Fruit fly (Drosophila melanogaster) whole organism, wandering third instar larva: ENCODE results near the gene CG42688.

Experiments used
- Abd-B ChIP-seq: fragments of >200 bp; optimal IDR thresholded peaks from 2 replicates; lab custom pipeline; 2017; ENCODE audit warnings: missing biosample characterization, missing genetic modification characterization
- CG32264 ChIP-seq: fragments of 200-800 bp; sonication (Bioruptor generic); optimal IDR thresholded peaks from 2 replicates; lab custom pipeline; 2016; ENCODE audit warnings: missing biosample characterization, missing genetic modification characterization
- CG9705 ChIP-seq: fragments of 200-800 bp; sonication (Bioruptor generic); optimal IDR thresholded peaks from 2 replicates; lab custom pipeline; 2018; ENCODE audit warnings: missing biosample characterization, mild to moderate bottlenecking, missing genetic modification characterization
- CrebA ChIP-seq: fragments of 200-800 bp; sonication (Bioruptor generic); optimal IDR thresholded peaks from 2 replicates; lab custom pipeline; 2016; ENCODE audit warnings: missing biosample characterization, mild to moderate bottlenecking, missing genetic modification characterization, borderline replicate concordance
- Dfd ChIP-seq: fragments of >200 bp; optimal IDR thresholded peaks from 2 replicates; lab custom pipeline; 2017; ENCODE audit warnings: missing biosample characterization, missing genetic modification characterization
- Dif ChIP-seq: fragments of 200-275, 200-300 bp; sonication (Bioruptor generic); optimal IDR thresholded peaks from 2 replicates; lab custom pipeline; 2018; ENCODE audit warnings: missing biosample characterization, missing genetic modification characterization; ENCODE audit not compliant: partially characterized antibody
- GATAd ChIP-seq: sonication (Bioruptor generic); optimal IDR thresholded peaks from 2 replicates; lab custom pipeline; 2016; ENCODE audit warnings: missing biosample characterization, missing genetic modification characterization
- HLH106 ChIP-seq: fragments of 200-800 bp; optimal IDR thresholded peaks from 3 replicates; lab custom pipeline; 2019; ENCODE audit warnings: missing biosample characterization, mild to moderate bottlenecking, missing genetic modification characterization, moderate library complexity
- Hnf4 ChIP-seq: fragments of 200-800 bp; sonication (Bioruptor generic); optimal IDR thresholded peaks from 2 replicates; lab custom pipeline; 2016; ENCODE audit warnings: missing biosample characterization, mild to moderate bottlenecking, missing genetic modification characterization
- Hr78 ChIP-seq: fragments of >200 bp; optimal IDR thresholded peaks from 2 replicates; lab custom pipeline; 2017; ENCODE audit warnings: missing biosample characterization, missing genetic modification characterization
- Hr83 ChIP-seq: fragments of 200-300 bp; sonication (Bioruptor generic); optimal IDR thresholded peaks from 2 replicates; lab custom pipeline; 2016; ENCODE audit warnings: missing biosample characterization, mild to moderate bottlenecking, missing genetic modification characterization, moderate library complexity; ENCODE audit not compliant: poor library complexity, severe bottlenecking
- Jra ChIP-seq: sonication (Bioruptor generic); optimal IDR thresholded peaks from 2 replicates; lab custom pipeline; 2016; ENCODE audit warnings: missing biosample characterization, missing genetic modification characterization
- Mio ChIP-seq: sonication (Bioruptor generic); optimal IDR thresholded peaks from 2 replicates; lab custom pipeline; 2016; ENCODE audit warnings: missing biosample characterization, missing genetic modification characterization
- Myc ChIP-seq: fragments of >200 bp; optimal IDR thresholded peaks from 2 replicates; lab custom pipeline; 2017
- N ChIP-seq: fragments of >200 bp; optimal IDR thresholded peaks from 2 replicates; lab custom pipeline; 2018; ENCODE audit warnings: missing biosample characterization, missing external identifiers, missing genetic modification characterization
- OdsH ChIP-seq: fragments of 200-800 bp; sonication (Bioruptor generic); optimal IDR thresholded peaks from 2 replicates; lab custom pipeline; 2016; ENCODE audit warnings: missing biosample characterization, mild to moderate bottlenecking, missing genetic modification characterization
- Rel ChIP-seq, 2 experiments: fragments of 200-800 bp; sonication (Bioruptor generic) in 1 of 2; optimal IDR thresholded peaks; 2 replicates in 1 of 2; 3 replicates in 1 of 2; lab custom pipeline; 2016 to 2019; ENCODE audit warnings: mild to moderate bottlenecking in 2 of 2, missing biosample characterization in 2 of 2, missing genetic modification characterization in 2 of 2, moderate library complexity in 1 of 2
- Sp1 ChIP-seq: fragments of 200-800 bp; sonication (Bioruptor generic); optimal IDR thresholded peaks from 3 replicates; lab custom pipeline; 2019; ENCODE audit warnings: missing biosample characterization, mild to moderate bottlenecking, missing genetic modification characterization, moderate library complexity
- Vsx2 ChIP-seq: fragments of 200-300, 225-300 bp; sonication (Bioruptor generic); optimal IDR thresholded peaks from 2 replicates; lab custom pipeline; 2018; ENCODE audit warnings: missing biosample characterization, missing genetic modification characterization; ENCODE audit not compliant: partially characterized antibody
- br ChIP-seq: fragments of 200-800 bp; sonication (Bioruptor generic); optimal IDR thresholded peaks from 2 replicates; lab custom pipeline; 2016; ENCODE audit warnings: missing biosample characterization, missing genetic modification characterization
- brk ChIP-seq: fragments of 200-800 bp; sonication (Bioruptor generic); optimal IDR thresholded peaks from 2 replicates; lab custom pipeline; 2016; ENCODE audit warnings: missing biosample characterization, mild to moderate bottlenecking, missing genetic modification characterization
- dl ChIP-seq, 2 experiments: fragments of 175-275, 200-275 bp in 1 of 2; fragments of 200-275 bp in 1 of 2; sonication (Bioruptor generic); optimal IDR thresholded peaks; lab custom pipeline; 2018; ENCODE audit warnings: mild to moderate bottlenecking in 2 of 2, missing biosample characterization in 2 of 2, missing genetic modification characterization in 2 of 2, moderate library complexity in 2 of 2; ENCODE audit not compliant: partially characterized antibody in 2 of 2, insufficient read depth in 1 of 2
- dmrt93B ChIP-seq: fragments of 200-800 bp; sonication (Bioruptor generic); optimal IDR thresholded peaks from 2 replicates; lab custom pipeline; 2018; ENCODE audit warnings: missing biosample characterization, mild to moderate bottlenecking, missing genetic modification characterization
- dsf ChIP-seq: sonication (Bioruptor generic); optimal IDR thresholded peaks from 2 replicates; lab custom pipeline; 2016; ENCODE audit warnings: missing biosample characterization, missing genetic modification characterization, borderline replicate concordance
- ey ChIP-seq: fragments of 200-800 bp; sonication (Bioruptor generic); optimal IDR thresholded peaks from 2 replicates; lab custom pipeline; 2016; ENCODE audit warnings: missing biosample characterization, missing genetic modification characterization
- foxo ChIP-seq, 2 experiments: fragments of 200-800 bp; sonication (Bioruptor generic); optimal IDR thresholded peaks; 2 replicates in 1 of 2; 3 replicates in 1 of 2; lab custom pipeline; 2016 to 2017; ENCODE audit warnings: missing biosample characterization in 2 of 2, missing genetic modification characterization in 2 of 2
- fru ChIP-seq: fragments of 200-800 bp; sonication (Bioruptor generic); optimal IDR thresholded peaks from 3 replicates; lab custom pipeline; 2016; ENCODE audit warnings: missing biosample characterization, mild to moderate bottlenecking, missing genetic modification characterization
- h ChIP-seq: fragments of 200-800 bp; sonication (Bioruptor generic); optimal IDR thresholded peaks from 3 replicates; lab custom pipeline; 2016; ENCODE audit warnings: missing biosample characterization, mild to moderate bottlenecking, missing genetic modification characterization
- jim ChIP-seq: fragments of 175-275, 200-325 bp; sonication (Bioruptor generic); optimal IDR thresholded peaks from 2 replicates; lab custom pipeline; 2016; ENCODE audit warnings: missing biosample characterization, mild to moderate bottlenecking, missing genetic modification characterization
- lola ChIP-seq: fragments of >200 bp; optimal IDR thresholded peaks from 2 replicates; lab custom pipeline; 2017; ENCODE audit warnings: missing biosample characterization, missing genetic modification characterization
- pan ChIP-seq: fragments of >200 bp; optimal IDR thresholded peaks from 2 replicates; lab custom pipeline; 2017
- psq ChIP-seq: fragments of 200-800 bp; sonication (Bioruptor generic); optimal IDR thresholded peaks from 3 replicates; lab custom pipeline; 2017; ENCODE audit warnings: missing biosample characterization, mild to moderate bottlenecking, missing genetic modification characterization, moderate library complexity
- rgr ChIP-seq: fragments of 200-800 bp; sonication (Bioruptor generic); optimal IDR thresholded peaks from 3 replicates; lab custom pipeline; 2016; ENCODE audit warnings: missing biosample characterization, mild to moderate bottlenecking, missing genetic modification characterization
- sage ChIP-seq: fragments of 200-800 bp; sonication (Bioruptor generic); optimal IDR thresholded peaks from 2 replicates; lab custom pipeline; 2016; ENCODE audit warnings: missing biosample characterization, mild to moderate bottlenecking, missing genetic modification characterization
- sv ChIP-seq: fragments of 200-800 bp; sonication (Bioruptor generic); optimal IDR thresholded peaks from 3 replicates; lab custom pipeline; 2016; ENCODE audit warnings: missing biosample characterization, missing genetic modification characterization
- tai ChIP-seq: sonication (Bioruptor generic); optimal IDR thresholded peaks from 2 replicates; lab custom pipeline; 2016; ENCODE audit warnings: missing biosample characterization, missing genetic modification characterization
- usp ChIP-seq: fragments of >200 bp; optimal IDR thresholded peaks from 2 replicates; lab custom pipeline; 2017; ENCODE audit warnings: missing biosample characterization, missing genetic modification characterization
- woc ChIP-seq: sonication (Bioruptor generic); optimal IDR thresholded peaks from 2 replicates; lab custom pipeline; 2016; ENCODE audit warnings: missing biosample characterization, mild to moderate bottlenecking, missing genetic modification characterization

Gene CG42688

DNA sequence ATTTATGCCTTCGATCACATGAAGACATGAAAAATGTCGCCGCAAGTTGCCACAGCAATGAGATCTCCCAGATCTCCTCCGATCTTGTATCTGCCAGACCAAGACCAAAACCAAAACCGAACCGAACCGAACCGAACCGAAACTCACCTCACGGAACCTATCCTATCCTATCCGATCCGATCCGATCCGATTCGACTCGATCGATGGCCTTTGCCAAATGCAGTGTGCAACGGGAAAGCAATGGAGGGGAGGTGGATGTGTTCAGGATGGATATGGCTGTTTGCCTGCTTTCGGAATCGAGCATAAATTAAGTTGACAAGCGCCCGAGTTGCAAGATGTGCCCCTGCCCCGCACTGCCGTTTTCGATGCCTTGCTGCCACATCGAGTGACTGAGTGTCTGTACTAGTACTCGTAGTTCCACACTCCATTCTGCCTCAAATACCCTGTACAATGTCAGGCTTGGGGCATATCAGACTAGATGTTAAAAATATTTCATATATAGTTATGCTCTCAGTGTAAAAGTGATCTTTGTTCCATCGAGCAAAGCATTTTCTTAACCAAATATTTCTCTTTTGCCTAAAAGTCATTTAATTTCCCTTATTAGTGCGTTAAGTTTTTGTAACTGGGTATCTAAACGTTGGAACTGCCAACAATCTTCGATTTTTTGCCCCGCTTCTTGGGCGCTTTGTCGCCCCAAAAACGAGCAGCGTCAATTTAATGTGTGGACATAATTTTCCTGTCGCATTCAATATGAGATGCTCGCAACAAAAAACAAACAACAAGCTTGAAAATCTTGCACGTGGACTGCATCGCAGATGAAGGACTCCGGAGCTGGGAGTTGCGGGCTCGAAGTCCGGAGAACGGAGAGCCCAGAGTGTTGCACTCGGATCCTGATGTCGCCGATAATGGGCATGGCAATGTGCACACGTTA, 43.6 kb upstream of the CG42688 start:
- TF ChIP-seq Myc (lab: Kevin White, UChicago), result no peak
- TF ChIP-seq tai (GFP tag; lab: Kevin White, UChicago), result peak; percentile 34
- no peak for TF ChIP-seq GATAd (GFP tag; lab: Kevin White, UChicago)
- peak; percentile 74 for TF ChIP-seq rgr
- TF ChIP-seq pan, result no peak
- peak in 1 of 2 experiments; percentile 73 for TF ChIP-seq foxo (GFP tag; optimal IDR thresholded peaks at IDR 0.05; lab: Kevin White, UChicago)
- TF ChIP-seq Mio (GFP tag; lab: Kevin White, UChicago), result no peak
- TF ChIP-seq jim, result no peak
- TF ChIP-seq HLH106 (tag; lab: Kevin White, UChicago), result peak; percentile 53
- peak; percentile 81 for TF ChIP-seq ey
- TF ChIP-seq CrebA (GFP tag; lab: Kevin White, UChicago), result no peak
- no peak for TF ChIP-seq Hr78 (GFP tag; lab: Kevin White, UChicago)
- TF ChIP-seq Sp1 (GFP tag; lab: Kevin White, UChicago), result peak; percentile 63
- TF ChIP-seq Hr83 (GFP tag; lab: Kevin White, UChicago), result no peak
- TF ChIP-seq Vsx2 (GFP tag; lab: Kevin White, UChicago), result no peak
- TF ChIP-seq sv (GFP tag; lab: Kevin White, UChicago), result peak; percentile 61
- peak; percentile 6 for TF ChIP-seq brk (GFP tag; lab: Kevin White, UChicago)
- peak; percentile 77 for TF ChIP-seq fru (GFP tag; lab: Kevin White, UChicago)
- TF ChIP-seq psq (GFP tag; lab: Kevin White, UChicago), result peak; percentile 57
- no peak for TF ChIP-seq lola
- TF ChIP-seq dsf (GFP tag; lab: Kevin White, UChicago), result no peak
- TF ChIP-seq N (GFP tag; lab: Kevin White, UChicago), result no peak
- no peak for TF ChIP-seq dl (GFP tag; optimal IDR thresholded peaks at IDR 0.05; lab: Kevin White, UChicago; ENCODE audit: insufficient read depth in 1 of 2, partially characterized antibody in 2 of 2)
- TF ChIP-seq CG32264 (GFP tag; lab: Kevin White, UChicago), result peak; percentile 3
- TF ChIP-seq dmrt93B (GFP tag; lab: Kevin White, UChicago), result peak; percentile 27
- TF ChIP-seq h (GFP tag; lab: Kevin White, UChicago), result peak; percentile 84
- no peak for TF ChIP-seq Jra (GFP tag; lab: Kevin White, UChicago)
- TF ChIP-seq woc (GFP tag; lab: Kevin White, UChicago), result peak; percentile 77
- TF ChIP-seq Abd-B, result no peak
- peak; percentile 48 for TF ChIP-seq Hnf4 (GFP tag; lab: Kevin White, UChicago)
- peak; percentile 71 for TF ChIP-seq OdsH (GFP tag; lab: Kevin White, UChicago)
- no peak for TF ChIP-seq Rel (GFP tag; optimal IDR thresholded peaks at IDR 0.05; lab: Kevin White, UChicago)
- TF ChIP-seq Rel (tag; optimal IDR thresholded peaks at IDR 0.05; lab: Kevin White, UChicago), result no peak
- TF ChIP-seq usp (GFP tag; lab: Kevin White, UChicago), result no peak
- no peak for TF ChIP-seq Dif (GFP tag; lab: Kevin White, UChicago)
- no peak for TF ChIP-seq CG9705 (GFP tag; lab: Kevin White, UChicago)
- TF ChIP-seq Dfd (GFP tag; lab: Kevin White, UChicago), result no peak
- TF ChIP-seq br (GFP tag; lab: Kevin White, UChicago), result peak; percentile 70
- peak; percentile 55 for TF ChIP-seq sage

DNA sequence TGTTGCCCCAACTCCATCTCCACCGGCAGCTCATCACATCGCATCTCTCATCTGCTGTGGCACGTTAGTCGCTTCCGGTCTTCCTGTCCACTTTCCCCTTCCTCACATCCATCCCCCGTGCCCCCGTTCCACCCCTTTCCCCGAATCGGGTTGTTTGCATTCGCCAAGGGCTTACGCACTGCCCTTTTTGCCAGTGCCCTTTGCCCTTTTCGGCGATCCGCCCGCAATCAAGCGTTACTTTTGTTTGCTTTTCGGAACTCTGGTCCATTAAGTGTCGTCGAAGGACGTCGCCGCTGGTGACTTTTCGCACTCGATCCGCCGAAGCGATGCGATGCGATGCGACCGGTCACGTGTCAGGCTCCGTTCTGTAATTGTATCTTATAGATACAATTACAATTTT, 39.7 kb upstream of the CG42688 start:
- TF ChIP-seq Myc (lab: Kevin White, UChicago), result no peak
- TF ChIP-seq, all 38 proteins: peak for 0
